Worm (Caenorhabditis elegans) whole organism, young adult: ENCODE measurements around the gene glb-6.

ENCODE experiments used
- B0019.2 ChIP-seq: fragments of 200-800 bp; sonication (Bioruptor generic); conservative IDR thresholded peaks from 2 replicates; pipeline ENCODE4 v1.3.6; 2022; ENCODE audit warnings: missing genetic modification reagents, missing genetic modification characterization, missing compliant biosample characterization
- B0035.1 ChIP-seq: sonication (generic microtip); optimal IDR thresholded peaks from 2 replicates; lab custom pipeline; 2016; ENCODE audit warnings: missing genetic modification characterization, mild to moderate bottlenecking, missing compliant biosample characterization, missing genotype, missing genetic modification reagents
- F23B12.7 ChIP-seq: sonication (generic microtip); optimal IDR thresholded peaks from 2 replicates; lab custom pipeline; 2017; ENCODE audit warnings: missing genetic modification characterization, mild to moderate bottlenecking, missing compliant biosample characterization, antibody characterized with exemption, moderate library complexity; ENCODE audit not compliant: insufficient read depth
- F33H1.4 ChIP-seq: fragments of 200-800 bp; sonication (Bioruptor generic); IDR thresholded peaks from 2 replicates; pipeline ENCODE4 v1.3.6; 2022; ENCODE audit warnings: missing genetic modification reagents, missing genetic modification characterization, missing compliant biosample characterization
- F37B4.10 ChIP-seq: fragments of 200-800 bp; sonication (Bioruptor generic); IDR thresholded peaks from 2 replicates; pipeline ENCODE4 v1.3.6; 2022; ENCODE audit warnings: missing genetic modification characterization, missing compliant biosample characterization
- K12H6.12 ChIP-seq: fragments of 200-800 bp; sonication (Bioruptor generic); optimal IDR thresholded peaks from 2 replicates; lab custom pipeline; 2018; ENCODE audit warnings: mild to moderate bottlenecking, missing genetic modification characterization, missing compliant biosample characterization
- Y56A3A.18 ChIP-seq: fragments of 200-800 bp; sonication (Bioruptor generic); IDR thresholded peaks from 2 replicates; pipeline ENCODE4 v1.3.6; 2022; ENCODE audit warnings: missing genetic modification reagents, missing genetic modification characterization, missing compliant biosample characterization
- akir-1 ChIP-seq: fragments of 200-800 bp; sonication (Bioruptor generic); optimal IDR thresholded peaks from 2 replicates; lab custom pipeline; 2018; ENCODE audit warnings: mild to moderate bottlenecking, missing genetic modification characterization, moderate library complexity, missing compliant biosample characterization
- bed-1 ChIP-seq: fragments of 200-800 bp; sonication (Bioruptor generic); IDR thresholded peaks from 2 replicates; pipeline ENCODE4 v1.3.6; 2022; ENCODE audit warnings: missing genetic modification reagents, missing genetic modification characterization, missing compliant biosample characterization
- cebp-1 ChIP-seq, 2 experiments: fragments of 200-800 bp in 1 of 2; sonication (Bioruptor generic) in 1 of 2; sonication (generic microtip) in 1 of 2; IDR thresholded peaks in 1 of 2; optimal IDR thresholded peaks in 1 of 2; 2 replicates each; pipeline versions ENCODE4 v1.3.6 to Lab custom; 2017 to 2022; ENCODE audit warnings: missing compliant biosample characterization in 2 of 2, missing genetic modification characterization in 2 of 2, mild to moderate bottlenecking in 1 of 2, missing genetic modification reagents in 1 of 2, moderate library complexity in 1 of 2
- ceh-58 ChIP-seq: fragments of 200-800 bp; sonication (Bioruptor generic); IDR thresholded peaks from 2 replicates; pipeline ENCODE4 v1.3.6; 2022; ENCODE audit warnings: missing genetic modification characterization, missing compliant biosample characterization
- die-1 ChIP-seq: sonication (generic microtip); optimal IDR thresholded peaks from 2 replicates; lab custom pipeline; 2016; ENCODE audit warnings: missing genotype, mild to moderate bottlenecking, missing genetic modification characterization, missing compliant biosample characterization
- dpl-1 ChIP-seq: fragments of 150-350 bp; optimal IDR thresholded peaks from 2 replicates; lab custom pipeline; 2014; ENCODE audit warnings: missing biosample characterization, missing genetic modification reagents, missing genetic modification characterization
- efl-1 ChIP-seq: fragments of 150-350 bp; optimal IDR thresholded peaks from 2 replicates; lab custom pipeline; 2014; ENCODE audit warnings: missing biosample characterization, missing genetic modification reagents, missing genetic modification characterization
- ekl-4 ChIP-seq: fragments of 200-800 bp; sonication (Bioruptor generic); IDR thresholded peaks from 2 replicates; pipeline ENCODE4 v1.3.6; 2022; ENCODE audit warnings: missing genetic modification reagents, missing genetic modification characterization, missing compliant biosample characterization
- hlh-26 ChIP-seq: fragments of 200-800 bp; sonication (Bioruptor generic); conservative IDR thresholded peaks from 2 replicates; pipeline ENCODE4 v1.3.6; 2022; ENCODE audit warnings: missing genetic modification reagents, missing genetic modification characterization, missing compliant biosample characterization
- hmg-1.2 ChIP-seq: fragments of 200-800 bp; sonication (Bioruptor generic); IDR thresholded peaks from 2 replicates; pipeline ENCODE4 v1.3.6; 2022; ENCODE audit warnings: missing genetic modification reagents, missing genetic modification characterization, missing compliant biosample characterization
- let-607 ChIP-seq, 2 experiments: fragments of 200-800 bp in 1 of 2; sonication (Bioruptor generic) in 1 of 2; sonication (generic microtip) in 1 of 2; optimal IDR thresholded peaks; 2 replicates each; lab custom pipeline; 2016 to 2018; ENCODE audit warnings: mild to moderate bottlenecking in 2 of 2, missing compliant biosample characterization in 2 of 2, missing genetic modification characterization in 2 of 2, moderate library complexity in 2 of 2, missing genotype in 1 of 2
- lin-35 ChIP-seq, 3 experiments: fragments of 150-350 bp in 2 of 3; sonication (generic microtip) in 1 of 3; optimal IDR thresholded peaks; 2 replicates each; lab custom pipeline; 2014 to 2018; ENCODE audit warnings: missing biosample characterization in 3 of 3, missing genetic modification characterization in 3 of 3, missing genetic modification reagents in 3 of 3
- lsl-1 ChIP-seq: fragments of 200-800 bp; sonication (Bioruptor generic); optimal IDR thresholded peaks from 2 replicates; lab custom pipeline; 2018; ENCODE audit warnings: mild to moderate bottlenecking, missing genetic modification characterization, moderate library complexity, missing compliant biosample characterization
- lsy-27 ChIP-seq: sonication (generic microtip); optimal IDR thresholded peaks from 2 replicates; lab custom pipeline; 2017; ENCODE audit warnings: missing genetic modification characterization, mild to moderate bottlenecking, missing compliant biosample characterization, antibody characterized with exemption, missing genotype, borderline replicate concordance; ENCODE audit not compliant: insufficient read depth
- madf-6 ChIP-seq: fragments of 200-800 bp; sonication (Bioruptor generic); IDR thresholded peaks from 2 replicates; pipeline ENCODE4 v1.3.6; 2022; ENCODE audit warnings: missing genetic modification reagents, missing genetic modification characterization, missing compliant biosample characterization
- mcd-1 ChIP-seq: fragments of 200-800 bp; sonication (Bioruptor generic); IDR thresholded peaks from 2 replicates; pipeline ENCODE4 v1.3.6; 2022; ENCODE audit warnings: missing genetic modification reagents, missing genetic modification characterization, missing compliant biosample characterization
- mes-4 ChIP-seq: sonication (generic microtip); optimal IDR thresholded peaks from 2 replicates; lab custom pipeline; 2016; ENCODE audit warnings: missing genotype, missing genetic modification characterization, missing compliant biosample characterization
- nhr-27 ChIP-seq: fragments of 200-800 bp; sonication (Bioruptor generic); optimal IDR thresholded peaks from 2 replicates; lab custom pipeline; 2018; ENCODE audit warnings: mild to moderate bottlenecking, missing genetic modification characterization, moderate library complexity, missing compliant biosample characterization
- pbrm-1 ChIP-seq: fragments of 200-800 bp; sonication (Bioruptor generic); IDR thresholded peaks from 2 replicates; pipeline ENCODE4 v1.3.6; 2022; ENCODE audit warnings: missing genetic modification reagents, missing genetic modification characterization, missing compliant biosample characterization
- rec-8 ChIP-seq, 2 experiments: sonication (generic microtip); optimal IDR thresholded peaks; 2 replicates each; lab custom pipeline; 2016; ENCODE audit warnings: mild to moderate bottlenecking in 2 of 2, missing genetic modification characterization in 2 of 2, missing genetic modification reagents in 2 of 2, missing genotype in 2 of 2, missing biosample characterization in 1 of 2, missing compliant biosample characterization in 1 of 2, moderate library complexity in 1 of 2
- repo-1 ChIP-seq: sonication (generic microtip); optimal IDR thresholded peaks from 2 replicates; lab custom pipeline; 2017; ENCODE audit warnings: mild to moderate bottlenecking, missing genetic modification characterization, missing compliant biosample characterization
- snpc-1.1 ChIP-seq: sonication (generic microtip); optimal IDR thresholded peaks from 2 replicates; lab custom pipeline; 2017; ENCODE audit warnings: missing genetic modification characterization, mild to moderate bottlenecking, missing compliant biosample characterization, antibody characterized with exemption, moderate library complexity, missing genotype, missing genetic modification reagents; ENCODE audit not compliant: insufficient read depth
- snpc-1.3 ChIP-seq: sonication (generic microtip); optimal IDR thresholded peaks from 2 replicates; lab custom pipeline; 2017; ENCODE audit warnings: missing genetic modification characterization, mild to moderate bottlenecking, missing compliant biosample characterization, antibody characterized with exemption, moderate library complexity, missing genotype, missing genetic modification reagents; ENCODE audit not compliant: insufficient read depth
- snpc-4 ChIP-seq, 5 experiments: fragments of 150-350 bp in 1 of 5; sonication (generic microtip) in 4 of 5; optimal IDR thresholded peaks; 2 replicates each; lab custom pipeline; 2014 to 2018; ENCODE audit warnings: missing genetic modification characterization in 5 of 5, missing biosample characterization in 3 of 5, antibody characterized with exemption in 2 of 5, mild to moderate bottlenecking in 2 of 5, missing compliant biosample characterization in 2 of 5, missing genotype in 2 of 5, moderate library complexity in 2 of 5, missing genetic modification reagents in 1 of 5
- tbp1 ChIP-seq: fragments of 200-800 bp; sonication (Bioruptor generic); optimal IDR thresholded peaks from 2 replicates; lab custom pipeline; 2018; ENCODE audit warnings: mild to moderate bottlenecking, missing genetic modification characterization, missing compliant biosample characterization
- unc-130 ChIP-seq: sonication (generic microtip); optimal IDR thresholded peaks from 2 replicates; lab custom pipeline; 2016; ENCODE audit warnings: missing genetic modification reagents, missing genetic modification characterization, missing compliant biosample characterization
- xnd-1 ChIP-seq: sonication (generic microtip); optimal IDR thresholded peaks from 2 replicates; lab custom pipeline; 2016; ENCODE audit warnings: missing genotype, missing genetic modification reagents, missing genetic modification characterization, missing compliant biosample characterization
- ztf-22 ChIP-seq: fragments of 200-800 bp; sonication (Bioruptor generic); optimal IDR thresholded peaks from 2 replicates; lab custom pipeline; 2018; ENCODE audit warnings: mild to moderate bottlenecking, missing genetic modification characterization, moderate library complexity, missing compliant biosample characterization
- ztf-26 ChIP-seq: sonication (generic microtip); optimal IDR thresholded peaks from 2 replicates; lab custom pipeline; 2017; ENCODE audit warnings: missing genetic modification characterization, missing compliant biosample characterization
- ztf-28 ChIP-seq: fragments of 200-800 bp; sonication (Bioruptor generic); IDR thresholded peaks from 2 replicates; pipeline ENCODE4 v1.3.6; 2022; ENCODE audit warnings: missing genetic modification reagents, missing genetic modification characterization, missing compliant biosample characterization

The glb-6 gene

ce11 chrV:5619372-5619771 lies 49.0 kb upstream of the glb-6 start (continued):
- TF ChIP-seq mcd-1 (GFP tag; lab: Robert Waterston, UW) (peak; percentile 86), cebp-1 (GFP tag; IDR thresholded peaks at IDR 0.05; lab: Robert Waterston, UW) (no peak), cebp-1 (tag; optimal IDR thresholded peaks at IDR 0.05; lab: Kevin White, UChicago) (no peak), tbp1 (peak; percentile 31), hmg-1.2 (GFP tag; lab: Robert Waterston, UW) (no peak), ztf-22 (GFP tag; lab: Kevin White, UChicago) (no peak), ztf-26 (tag; lab: Kevin White, UChicago) (no peak), dpl-1 (GFP tag; lab: Kevin White, UChicago) (no peak), xnd-1 (tag; lab: Kevin White, UChicago) (peak; percentile 52), madf-6 (GFP tag; lab: Robert Waterston, UW) (peak; percentile 63), efl-1 (GFP tag; lab: Kevin White, UChicago) (peak; percentile 47), pbrm-1 (GFP tag; lab: Robert Waterston, UW) (no peak)

DNA sequence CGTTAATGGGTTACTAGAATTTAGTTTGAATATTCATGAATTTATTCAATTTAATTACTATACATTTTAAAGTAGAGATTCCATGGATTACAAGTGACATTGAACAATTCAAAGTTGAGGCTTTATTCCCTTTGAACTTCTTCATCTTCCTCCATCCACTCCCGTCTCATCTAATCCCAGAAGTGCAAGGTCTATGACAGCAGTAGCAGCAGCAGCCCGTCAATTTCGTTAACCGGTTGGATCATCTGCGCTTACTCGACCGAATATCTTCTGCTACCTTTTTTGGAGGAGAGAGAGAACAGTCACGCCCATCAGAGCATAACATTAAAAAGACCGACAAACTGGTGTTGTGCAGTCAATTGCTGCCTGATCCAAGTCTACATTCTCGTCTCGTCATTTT lies 47.0 kb upstream of the glb-6 start, which contains the start of gene M03E7.2:
Gene M03E7.2, plus strand, starts transcription at position 301 of the 400 bp plus-strand sequence.
- no peak for TF ChIP-seq xnd-1 (tag; lab: Kevin White, UChicago)
- TF ChIP-seq lsl-1 (GFP tag; lab: Kevin White, UChicago), result no peak
- TF ChIP-seq K12H6.12 (tag; lab: Kevin White, UChicago), result no peak
- TF ChIP-seq ceh-58 (GFP tag; lab: Robert Waterston, UW), result no peak
- no peak for TF ChIP-seq akir-1 (GFP tag; lab: Kevin White, UChicago)
- no peak for TF ChIP-seq bed-1 (GFP tag; lab: Robert Waterston, UW)
- no peak for TF ChIP-seq let-607 (tag; optimal IDR thresholded peaks at IDR 0.05; lab: Kevin White, UChicago)
- no peak for TF ChIP-seq lsy-27 (tag; lab: Kevin White, UChicago)
- no peak for TF ChIP-seq B0019.2 (GFP tag; lab: Robert Waterston, UW)
- no peak for TF ChIP-seq Y56A3A.18 (GFP tag; lab: Robert Waterston, UW)
- TF ChIP-seq nhr-27 (tag; lab: Kevin White, UChicago), result no peak
- TF ChIP-seq rec-8 (tag; optimal IDR thresholded peaks at IDR 0.05; lab: Kevin White, UChicago), result no peak

ce11 chrV:5614724-5615123 lies 44.4 kb upstream of the glb-6 start, which contains the start of gene M03E7.3:
Gene M03E7.3 (plus strand): TSS chrV:5615024.
- no peak for TF ChIP-seq ekl-4 (GFP tag; lab: Robert Waterston, UW)
- no peak for TF ChIP-seq mes-4 (tag; lab: Kevin White, UChicago)
- TF ChIP-seq B0019.2 (GFP tag; lab: Robert Waterston, UW), result no peak
- no peak for TF ChIP-seq snpc-1.3 (tag; lab: Kevin White, UChicago)
- TF ChIP-seq B0035.1 (tag; lab: Kevin White, UChicago), result no peak
- TF ChIP-seq snpc-1.1, result no peak
- TF ChIP-seq F37B4.10, result no peak
- no peak for TF ChIP-seq madf-6 (GFP tag; lab: Robert Waterston, UW)
- no peak for TF ChIP-seq unc-130
- no peak for TF ChIP-seq ztf-28 (GFP tag; lab: Robert Waterston, UW)
- no peak for TF ChIP-seq F23B12.7
- no peak for TF ChIP-seq repo-1
- TF ChIP-seq mcd-1 (GFP tag; lab: Robert Waterston, UW), result no peak
- no peak for TF ChIP-seq lin-35 (GFP tag; optimal IDR thresholded peaks at IDR 0.05; lab: Kevin White, UChicago)
- TF ChIP-seq hlh-26 (GFP tag; lab: Robert Waterston, UW), result no peak
- no peak for TF ChIP-seq F33H1.4
- TF ChIP-seq snpc-4 (GFP tag; optimal IDR thresholded peaks at IDR 0.05; lab: Kevin White, UChicago), result no peak
- TF ChIP-seq snpc-4 (tag; optimal IDR thresholded peaks at IDR 0.05; lab: Kevin White, UChicago), result no peak
- no peak for TF ChIP-seq die-1 (tag; lab: Kevin White, UChicago)
- TF ChIP-seq nhr-27 (tag; lab: Kevin White, UChicago), result no peak
